Fruit fly (Drosophila melanogaster): ENCODE data around the gene crb.
A peak's percentile ranks its signal among the peaks of the same experiment; 100 is the strongest.

crb gene

dm6 chr3R:24271071-24271470, 23.8 kb upstream of the crb start, which contains the start of gene jar (continued):
- no peak for TF ChIP-seq CG10321 (GFP tag; IDR thresholded peaks at IDR 0.05)
- TF ChIP-seq Abd-B (GFP tag; optimal IDR thresholded peaks at IDR 0.05), result no peak
- peak; percentile 42; the same call in 1 of the 2 replicates for TF ChIP-seq Xrp1 (GFP tag; IDR thresholded peaks at IDR 0.05)
- TF ChIP-seq Aef1 (GFP tag; IDR thresholded peaks at IDR 0.05), result peak; percentile 86
- peak; percentile 12 for TF ChIP-seq lilli (GFP tag; optimal IDR thresholded peaks at IDR 0.05)
- no peak for TF ChIP-seq Usf (GFP tag; optimal IDR thresholded peaks at IDR 0.05)
- no peak for TF ChIP-seq CG11560 (tag; IDR thresholded peaks at IDR 0.05)
- TF ChIP-seq Stat92E (GFP tag; optimal IDR thresholded peaks at IDR 0.05), result peak in 1 of 3 experiments; percentile 73
- TF ChIP-seq CG14667 (GFP tag; IDR thresholded peaks at IDR 0.05), result no peak
- TF ChIP-seq rib (GFP tag; IDR thresholded peaks at IDR 0.05), result peak; percentile 65
- peak; percentile 47 for TF ChIP-seq gsb-n (tag; optimal IDR thresholded peaks at IDR 0.05)
- TF ChIP-seq CG14710 (tag; optimal IDR thresholded peaks at IDR 0.05), result peak; percentile 71
- no peak for TF ChIP-seq cas (GFP tag; IDR thresholded peaks at IDR 0.05)
- TF ChIP-seq CG1529 (GFP tag; optimal IDR thresholded peaks at IDR 0.05), result no peak
- TF ChIP-seq CG10366 (GFP tag; IDR thresholded peaks at IDR 0.05), result peak; percentile 40
- TF ChIP-seq CG10959 (GFP tag; IDR thresholded peaks at IDR 0.05), result no peak
- TF ChIP-seq HLHmδ (GFP tag; optimal IDR thresholded peaks at IDR 0.05), result peak; percentile 25
- TF ChIP-seq Rx (GFP tag; IDR thresholded peaks at IDR 0.05), result no peak
- TF ChIP-seq CG11093 (GFP tag; IDR thresholded peaks at IDR 0.05), result no peak
- TF ChIP-seq CG9727 (GFP tag; optimal IDR thresholded peaks at IDR 0.05), result peak; percentile 44
- no peak for TF ChIP-seq fd3F (GFP tag; optimal IDR thresholded peaks at IDR 0.05)
- peak; percentile 61 for TF ChIP-seq Deaf1 (tag; optimal IDR thresholded peaks at IDR 0.05)
- no peak for TF ChIP-seq C15 (GFP tag; IDR thresholded peaks at IDR 0.05)
- TF ChIP-seq Fer3 (tag; optimal IDR thresholded peaks at IDR 0.05), result peak; percentile 1
- no peak for TF ChIP-seq twi (tag; optimal IDR thresholded peaks at IDR 0.05)
- TF ChIP-seq CG12942 (GFP tag; optimal IDR thresholded peaks at IDR 0.05), result no peak
- peak; percentile 14 for TF ChIP-seq Side (GFP tag; optimal IDR thresholded peaks at IDR 0.05)
- TF ChIP-seq CG13296 (GFP tag; optimal IDR thresholded peaks at IDR 0.05), result peak; percentile 16
- TF ChIP-seq CG6791 (GFP tag; IDR thresholded peaks at IDR 0.05; ENCODE audit: partially characterized antibody), result peak; percentile 91
- no peak for TF ChIP-seq CG32772 (GFP tag; IDR thresholded peaks at IDR 0.05)
- no peak for TF ChIP-seq CG2889 (GFP tag; IDR thresholded peaks at IDR 0.05)
- TF ChIP-seq CG1603 (tag; optimal IDR thresholded peaks at IDR 0.05), result peak; percentile 90
- peak; percentile 11 for TF ChIP-seq CG30020 (tag; optimal IDR thresholded peaks at IDR 0.05)
- peak; percentile 62 for TF ChIP-seq CG33213 (GFP tag; optimal IDR thresholded peaks at IDR 0.05)
- TF ChIP-seq Six4 (GFP tag; optimal IDR thresholded peaks at IDR 0.05), result no peak
- no peak for TF ChIP-seq ro (GFP tag; IDR thresholded peaks at IDR 0.05)
- TF ChIP-seq grn (GFP tag; optimal IDR thresholded peaks at IDR 0.05), result peak; percentile 71
- TF ChIP-seq trh (GFP tag; optimal IDR thresholded peaks at IDR 0.05), result no peak
- peak; percentile 27 for TF ChIP-seq zen (tag; optimal IDR thresholded peaks at IDR 0.05)
- 0 out of 2 replicates have a peak, but pooled peaks have one; percentile 17 for TF ChIP-seq Ptx1 (GFP tag; IDR thresholded peaks at IDR 0.05)
- TF ChIP-seq bab2 (GFP tag; optimal IDR thresholded peaks at IDR 0.05), result peak; percentile 14
- TF ChIP-seq CG17829 (tag; optimal IDR thresholded peaks at IDR 0.05), result peak; percentile 61
- peak; percentile 9; the same call in 1 of the 2 replicates for TF ChIP-seq HLH3B (GFP tag; IDR thresholded peaks at IDR 0.05)
- peak; percentile 63 for TF ChIP-seq gcm (GFP tag; optimal IDR thresholded peaks at IDR 0.05)
- peak; percentile 42 for TF ChIP-seq Sry-β (GFP tag; optimal IDR thresholded peaks at IDR 0.05)
- no peak for TF ChIP-seq emc (GFP tag; optimal IDR thresholded peaks at IDR 0.05)
- peak; percentile 79 for TF ChIP-seq CG34376 (GFP tag; optimal IDR thresholded peaks at IDR 0.05)
- TF ChIP-seq Dip2 (GFP tag; IDR thresholded peaks at IDR 0.05), result no peak
- no peak for TF ChIP-seq CG14965 (GFP tag; optimal IDR thresholded peaks at IDR 0.05; ENCODE audit: borderline replicate concordance)
- no peak for TF ChIP-seq da (GFP tag; optimal IDR thresholded peaks at IDR 0.05)
- no peak for TF ChIP-seq al (GFP tag; IDR thresholded peaks at IDR 0.05)
- TF ChIP-seq Mad (GFP tag; optimal IDR thresholded peaks at IDR 0.05), result no peak

Data from whole organism, embryonic.